Worm (Caenorhabditis elegans): ENCODE results near the gene Y54G11A.17.
"Not testable (repeated sequence)": the region's sequence is repeated elsewhere in the genome, so short reads cannot be mapped to it uniquely, and the experiment has no call there.

The Y54G11A.17 gene

ce11 chrII:14312182-14312581 lies 37.0 kb downstream of the Y54G11A.17 start:
- TF ChIP-seq Y116A8C.19 (tag; optimal IDR thresholded peaks at IDR 0.05; ENCODE audit: borderline replicate concordance) (no peak), efl-1 (optimal IDR thresholded peaks at IDR 0.05) (no peak), efl-1 (GFP tag; optimal IDR thresholded peaks at IDR 0.05 in 1 of 2) (peak in 1 of 2 experiments; percentile 44)

DNA sequence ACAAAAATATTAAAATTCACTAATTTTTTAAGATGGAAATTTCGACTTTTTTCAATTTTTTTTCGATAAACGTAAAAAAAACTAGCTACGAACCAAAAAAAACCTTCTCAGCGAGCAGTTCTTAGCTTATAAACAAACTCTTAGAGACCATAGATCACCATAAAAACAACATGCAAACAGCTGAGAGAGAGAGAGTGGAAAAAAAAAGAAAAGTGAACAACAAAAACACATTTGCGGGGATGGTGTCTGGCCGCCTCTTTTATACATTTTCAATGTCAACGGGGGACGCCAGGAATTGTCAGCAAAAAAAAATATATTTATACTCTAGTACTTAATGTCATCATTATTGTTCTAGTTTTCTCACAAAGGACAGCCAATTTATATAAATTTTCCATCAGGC lies 37.7 kb downstream of the Y54G11A.17 start:
- TF ChIP-seq lin-15B (tag; optimal IDR thresholded peaks at IDR 0.05) (no peak), F16B12.6 (tag; optimal IDR thresholded peaks at IDR 0.05) (no peak), fkh-4 (tag; optimal IDR thresholded peaks at IDR 0.05; ENCODE audit: borderline replicate concordance) (no peak), blmp-1 (tag; optimal IDR thresholded peaks at IDR 0.05) (peak; percentile 25), rnt-1 (tag; optimal IDR thresholded peaks at IDR 0.05) (no peak), snpc-4 (tag; optimal IDR thresholded peaks at IDR 0.05) (no peak)

ce11 chrII:14310729-14311388 lies 38.3 kb downstream of the Y54G11A.17 start, which contains the start of gene ctl-3:
Gene ctl-3, minus strand, starts transcription at chrII:14310779.
- no peak for TF ChIP-seq efl-3 (GFP tag; optimal IDR thresholded peaks at IDR 0.05)
- no peak for TF ChIP-seq elt-2 (tag; optimal IDR thresholded peaks at IDR 0.05)
- no peak for TF ChIP-seq aly-2 (tag; optimal IDR thresholded peaks at IDR 0.05)
- TF ChIP-seq tbx-2 (tag; optimal IDR thresholded peaks at IDR 0.05): no peak
- TF ChIP-seq pqm-1 (tag; optimal IDR thresholded peaks at IDR 0.05): no peak
- no peak for TF ChIP-seq zag-1 (tag; optimal IDR thresholded peaks at IDR 0.05)
- TF ChIP-seq dsc-1 (tag; optimal IDR thresholded peaks at IDR 0.05): no peak
- TF ChIP-seq nhr-77 (tag; optimal IDR thresholded peaks at IDR 0.05): no peak
- TF ChIP-seq nhr-47 (tag; optimal IDR thresholded peaks at IDR 0.05): no peak
- no peak for TF ChIP-seq skn-1 (tag; optimal IDR thresholded peaks at IDR 0.05)
- TF ChIP-seq nhr-12 (tag; optimal IDR thresholded peaks at IDR 0.05): no peak
- no peak for TF ChIP-seq egl-27 (tag; optimal IDR thresholded peaks at IDR 0.05)
- TF ChIP-seq egl-13 (tag; optimal IDR thresholded peaks at IDR 0.05): no peak

DNA sequence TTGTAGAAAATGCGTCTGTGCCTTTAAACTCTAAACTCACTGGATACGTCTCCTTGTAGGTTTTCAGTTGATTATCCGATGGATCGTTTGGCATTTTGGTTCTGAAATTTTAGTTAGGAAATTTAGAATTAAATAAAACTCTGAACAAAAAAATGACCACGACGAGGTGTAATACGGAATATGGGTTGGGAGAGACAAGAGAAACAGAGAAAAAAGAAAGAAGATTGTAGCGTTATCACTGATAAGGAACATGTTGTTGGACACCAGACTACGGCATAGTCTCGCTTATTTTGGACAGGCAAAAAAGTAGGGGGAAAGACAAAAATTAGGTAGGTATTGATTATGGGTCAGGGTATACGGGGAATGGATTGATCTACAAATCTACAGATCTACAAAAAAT lies 43.0 kb downstream of the Y54G11A.17 start, which contains the start of gene ctl-1:
TSS of gene ctl-1 (minus strand) at position 101 of the 400 bp plus-strand sequence.
- not testable (repeated sequence) for TF ChIP-seq lin-14 (GFP tag; optimal IDR thresholded peaks at IDR 0.05); elt-3 (tag; optimal IDR thresholded peaks at IDR 0.05); vab-15 (tag; optimal IDR thresholded peaks at IDR 0.05)

ce11 chrII:14301927-14302326 lies 47.3 kb downstream of the Y54G11A.17 start, which contains the start of gene ctl-2:
Gene ctl-2, minus strand, starts transcription at chrII:14302027.
- TF ChIP-seq unc-30 (tag; optimal IDR thresholded peaks at IDR 0.05); Y116A8C.19 (tag; optimal IDR thresholded peaks at IDR 0.05; ENCODE audit: borderline replicate concordance); jun-1 (tag; optimal IDR thresholded peaks at IDR 0.05): not testable (repeated sequence)

DNA sequence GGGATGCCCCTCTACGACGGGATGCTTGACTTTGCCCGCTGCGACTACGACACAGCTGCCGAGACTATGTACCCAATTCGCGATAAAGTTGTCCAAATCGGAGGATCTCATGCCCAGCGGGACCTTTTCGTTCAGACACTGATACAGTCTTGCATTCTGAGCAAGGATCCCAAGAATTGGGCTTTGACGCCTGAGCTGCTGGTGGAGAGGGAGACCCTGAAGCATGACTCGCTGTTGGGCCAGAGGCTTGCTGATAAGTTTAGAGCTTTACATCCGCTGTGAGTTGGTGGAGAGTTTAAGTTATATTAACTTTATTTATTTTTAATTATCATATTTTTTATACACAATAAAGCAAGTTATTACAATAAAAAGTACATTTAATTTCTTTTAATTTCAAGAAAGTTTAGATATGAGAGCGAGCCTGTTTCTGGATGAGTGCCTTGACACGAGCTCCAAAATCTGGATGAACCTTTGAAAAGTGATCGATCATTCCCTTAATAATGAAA lies 49.9 kb downstream of the Y54G11A.17 start:
- no peak for TF ChIP-seq zag-1 (tag; optimal IDR thresholded peaks at IDR 0.05)
- TF ChIP-seq mab-9 (GFP tag; IDR thresholded peaks at IDR 0.05): no peak
- TF ChIP-seq efl-1 (optimal IDR thresholded peaks at IDR 0.05): no peak
- TF ChIP-seq efl-1 (GFP tag; optimal IDR thresholded peaks at IDR 0.05 in 1 of 2): peak in 1 of 2 experiments; percentile 57
- TF ChIP-seq C04F5.9 (tag; optimal IDR thresholded peaks at IDR 0.05): no peak
- TF ChIP-seq ceh-82 (tag; optimal IDR thresholded peaks at IDR 0.05): no peak
- TF ChIP-seq nhr-85 (tag): peak; percentile 1
- TF ChIP-seq rnt-1 (tag; optimal IDR thresholded peaks at IDR 0.05): no peak
- TF ChIP-seq lin-14 (GFP tag; optimal IDR thresholded peaks at IDR 0.05): no peak
- TF ChIP-seq unc-130 (tag; optimal IDR thresholded peaks at IDR 0.05): no peak
- TF ChIP-seq xbp-1 (tag; optimal IDR thresholded peaks at IDR 0.05): no peak
- no peak for TF ChIP-seq unc-30 (tag; optimal IDR thresholded peaks at IDR 0.05)
- TF ChIP-seq nhr-28 (tag; optimal IDR thresholded peaks at IDR 0.05): no peak

Data from whole organism, L1 larva.